Worm (Caenorhabditis elegans): ENCODE results near the gene seu-1.

DNA sequence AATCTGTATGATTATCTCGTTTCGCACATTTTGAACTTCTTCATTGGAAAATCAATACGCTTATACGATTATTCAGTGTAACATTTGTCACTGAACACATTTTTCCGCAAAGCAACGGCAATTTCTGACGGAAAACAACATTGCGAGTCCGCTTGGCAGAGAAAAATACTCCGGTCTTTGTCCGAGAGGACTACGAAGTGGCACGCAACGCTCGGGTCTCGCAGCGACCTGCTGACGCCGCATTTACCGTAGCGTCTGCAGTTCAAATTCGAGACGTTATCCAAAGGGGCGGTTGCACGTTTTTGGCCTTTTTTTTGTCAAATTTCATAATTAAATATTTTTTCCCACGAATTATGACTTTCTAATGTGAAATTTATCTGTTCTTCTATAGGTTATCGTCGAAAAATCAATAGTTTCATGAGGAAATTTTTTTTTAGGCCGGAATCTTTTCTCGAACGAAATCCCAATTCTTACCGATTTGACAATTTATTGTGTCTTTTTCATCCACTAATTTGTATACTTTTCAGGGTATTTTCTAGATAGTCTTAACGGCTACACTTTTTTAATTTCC is 5.7 kb upstream of the seu-1 start, which contains the start of gene sqd-1:
- TF ChIP-seq ccch-3 (GFP tag; optimal IDR thresholded peaks at IDR 0.05): no peak
- peak; percentile 91 for TF ChIP-seq madf-3 (GFP tag; IDR thresholded peaks at IDR 0.05)
- TF ChIP-seq ceh-27 (GFP tag; optimal IDR thresholded peaks at IDR 0.05): peak; percentile 96
- peak; percentile 65; the same call in 1 of the 2 replicates for TF ChIP-seq cebp-2 (GFP tag; IDR thresholded peaks at IDR 0.05)
- TF ChIP-seq mes-4 (tag; optimal IDR thresholded peaks at IDR 0.05): no peak
- no peak for TF ChIP-seq unc-62 (GFP tag; optimal IDR thresholded peaks at IDR 0.05)
- peak; percentile 96 for TF ChIP-seq dox-1 (GFP tag; IDR thresholded peaks at IDR 0.05)
- TF ChIP-seq ztf-25 (GFP tag; IDR thresholded peaks at IDR 0.05): peak; percentile 60; the same call in 1 of the 2 replicates
- peak; percentile 79 for TF ChIP-seq snpc-4 (GFP tag; optimal IDR thresholded peaks at IDR 0.05)
- peak; percentile 83 to 91 (median 86) for TF ChIP-seq snpc-4 (tag; optimal IDR thresholded peaks at IDR 0.05)
- peak; percentile 54 for TF ChIP-seq xnd-1 (tag; optimal IDR thresholded peaks at IDR 0.05)
- peak; percentile 71; the same call in 1 of the 2 replicates for TF ChIP-seq lin-26 (GFP tag; IDR thresholded peaks at IDR 0.05)
- peak; percentile 30 for TF ChIP-seq B0035.1 (tag; optimal IDR thresholded peaks at IDR 0.05)
- peak; percentile 76; the same call in 1 of the 2 replicates for TF ChIP-seq hsf-1 (GFP tag; IDR thresholded peaks at IDR 0.05)
- TF ChIP-seq akir-1 (GFP tag; optimal IDR thresholded peaks at IDR 0.05): no peak
